Fruit fly (Drosophila melanogaster) whole organism, embryonic: ENCODE data around the gene Polr1H.

Source experiments
- Bdp1 ChIP-seq: fragments of 200-800 bp; sonication (Bioruptor generic); optimal IDR thresholded peaks from 3 replicates; lab custom pipeline; 2016; ENCODE audit warnings: missing biosample characterization, missing genetic modification characterization
- CG15601 ChIP-seq: fragments of 200-800 bp; sonication (Bioruptor generic); optimal IDR thresholded peaks from 3 replicates; lab custom pipeline; 2019; ENCODE audit warnings: missing biosample characterization, mild to moderate bottlenecking, missing genetic modification characterization, moderate library complexity
- CG16813 ChIP-seq: fragments of 200-800 bp; sonication (Bioruptor generic); IDR thresholded peaks from 3 replicates; pipeline ENCODE4 v1.3.6; 2022; ENCODE audit warnings: missing biosample characterization, missing genetic modification characterization; ENCODE audit not compliant: partially characterized antibody
- CG17912 ChIP-seq: fragments of 200-800 bp; sonication (Bioruptor generic); optimal IDR thresholded peaks from 2 replicates; lab custom pipeline; 2018; ENCODE audit warnings: missing biosample characterization, mild to moderate bottlenecking, missing genetic modification characterization
- CG18011 ChIP-seq: fragments of 200-800 bp; sonication (Bioruptor generic); optimal IDR thresholded peaks from 2 replicates; lab custom pipeline; 2017; ENCODE audit warnings: missing biosample characterization, missing genetic modification characterization, mild to moderate bottlenecking, moderate library complexity, missing genotype
- CG32772 ChIP-seq: fragments of 200-800 bp; sonication (Bioruptor generic); IDR thresholded peaks from 2 replicates; pipeline ENCODE4 v1.3.6; 2022; ENCODE audit warnings: missing biosample characterization, missing genetic modification characterization
- CG4360 ChIP-seq: fragments of 200-800 bp; sonication (Bioruptor generic); IDR thresholded peaks from 2 replicates; pipeline ENCODE4 v1.3.6; 2022; ENCODE audit warnings: missing biosample characterization, missing genetic modification characterization
- Spps ChIP-seq: fragments of 200-800 bp; sonication (Bioruptor generic); optimal IDR thresholded peaks from 2 replicates; lab custom pipeline; 2018; ENCODE audit warnings: missing biosample characterization, mild to moderate bottlenecking, missing genetic modification characterization
- Xrp1 ChIP-seq: fragments of 200-800 bp; sonication (Bioruptor generic); IDR thresholded peaks from 2 replicates; pipeline ENCODE4 v1.3.6; 2022; ENCODE audit warnings: missing biosample characterization, missing genetic modification characterization
- cg ChIP-seq: fragments of 200-800 bp; sonication (Bioruptor generic); optimal IDR thresholded peaks from 3 replicates; lab custom pipeline; 2019; ENCODE audit warnings: missing biosample characterization, mild to moderate bottlenecking, missing genetic modification characterization, moderate library complexity
- dmrt99B ChIP-seq: fragments of 200-800 bp; sonication (Bioruptor generic); optimal IDR thresholded peaks from 2 replicates; lab custom pipeline; 2018; ENCODE audit warnings: missing biosample characterization, mild to moderate bottlenecking, missing genetic modification characterization, moderate library complexity
- gem ChIP-seq: fragments of 200-800 bp; sonication (Bioruptor generic); optimal IDR thresholded peaks from 2 replicates; lab custom pipeline; 2019; ENCODE audit warnings: missing biosample characterization, mild to moderate bottlenecking, missing genetic modification characterization, moderate library complexity
- hkb ChIP-seq, 2 experiments: fragments of 200-800 bp in 1 of 2; fragments of >200 bp in 1 of 2; sonication (Bioruptor generic) in 1 of 2; IDR thresholded peaks in 1 of 2; optimal IDR thresholded peaks in 1 of 2; 2 replicates each; pipeline versions ENCODE4 v1.3.6 to Lab custom; 2017 to 2022; ENCODE audit warnings: missing biosample characterization in 1 of 2, missing genetic modification characterization in 1 of 2
- inv ChIP-seq: fragments of 200-800 bp; sonication (Bioruptor generic); IDR thresholded peaks from 2 replicates; pipeline ENCODE4 v1.3.6; 2022; ENCODE audit warnings: missing biosample characterization, missing genetic modification characterization; ENCODE audit not compliant: partially characterized antibody
- nerfin-1 ChIP-seq: fragments of 200-800 bp; sonication (Bioruptor generic); optimal IDR thresholded peaks from 3 replicates; lab custom pipeline; 2019; ENCODE audit warnings: missing biosample characterization, mild to moderate bottlenecking, missing genetic modification characterization, moderate library complexity
- oc ChIP-seq: fragments of 200-800 bp; sonication (Bioruptor generic); optimal IDR thresholded peaks from 2 replicates; lab custom pipeline; 2018; ENCODE audit warnings: missing biosample characterization, mild to moderate bottlenecking, missing genetic modification characterization, moderate library complexity
- pan ChIP-seq, 4 experiments: fragments of >200 bp in 3 of 4; fragments of 200-800 bp in 1 of 4; sonication (Bioruptor generic) in 1 of 4; optimal IDR thresholded peaks in 3 of 4; IDR thresholded peaks in 1 of 4; 2 replicates each; pipeline versions ENCODE4 v1.3.6 to Lab custom; 2017 to 2022; ENCODE audit warnings: missing biosample characterization in 2 of 4, missing genetic modification characterization in 2 of 4, mixed read lengths in 1 of 4
- phol ChIP-seq: fragments of 200-800 bp; sonication (Bioruptor generic); optimal IDR thresholded peaks from 3 replicates; lab custom pipeline; 2018; ENCODE audit warnings: missing biosample characterization, mild to moderate bottlenecking, missing genetic modification characterization, moderate library complexity
- row ChIP-seq: fragments of 200-800 bp; sonication (Bioruptor generic); IDR thresholded peaks from 3 replicates; pipeline ENCODE4 v1.3.6; 2022; ENCODE audit warnings: missing biosample characterization, missing genetic modification characterization
- sens ChIP-seq: fragments of 200-800 bp; sonication (Bioruptor generic); peaks from one replicate; lab custom pipeline; 2016; ENCODE audit warnings: missing biosample characterization, missing genetic modification characterization
- slp2 ChIP-seq: fragments of 200-800 bp; sonication (Bioruptor generic); optimal IDR thresholded peaks from 2 replicates; lab custom pipeline; 2016; ENCODE audit warnings: missing biosample characterization, missing genetic modification characterization
- sqz ChIP-seq: fragments of 200-800 bp; sonication (Bioruptor generic); optimal IDR thresholded peaks from 3 replicates; lab custom pipeline; 2018; ENCODE audit warnings: missing biosample characterization, mild to moderate bottlenecking, missing genetic modification characterization
- stwl ChIP-seq: fragments of 200-800 bp; sonication (Bioruptor generic); optimal IDR thresholded peaks from 3 replicates; lab custom pipeline; 2018; ENCODE audit warnings: missing biosample characterization, mild to moderate bottlenecking, missing genetic modification characterization, moderate library complexity

The Polr1H gene

dm6 chr3R:21731682-21732081 lies 46.0 kb downstream of the Polr1H start (continued):
- TF ChIP-seq pan (optimal IDR thresholded peaks at IDR 0.05; lab: Kevin White, UChicago) = no peak
- TF ChIP-seq pan (GFP tag; optimal IDR thresholded peaks at IDR 0.05 in 1 of 2, IDR thresholded peaks at IDR 0.05 in 1 of 2) = peak in 1 of 2 experiments; percentile 46
- TF ChIP-seq slp2 (GFP tag; lab: Kevin White, UChicago) = no peak
- no peak for TF ChIP-seq CG4360 (GFP tag; lab: Robert Waterston, UW)
- peak; percentile 43; the same call in 1 of the 2 replicates for TF ChIP-seq Xrp1
- peak; percentile 17 for TF ChIP-seq phol (tag; lab: Kevin White, UChicago)
- TF ChIP-seq nerfin-1 (tag; lab: Kevin White, UChicago) = no peak
- TF ChIP-seq Bdp1 (GFP tag; lab: Kevin White, UChicago) = no peak
- TF ChIP-seq sens = peak; percentile 25
- TF ChIP-seq CG17912 = no peak
- peak; percentile 20 for TF ChIP-seq gem (tag; lab: Kevin White, UChicago)
- 0 out of 3 replicates have a peak, but pooled peaks have one; percentile 28 for TF ChIP-seq row (GFP tag; lab: Robert Waterston, UW)
- 0 out of 2 replicates have a peak, but pooled peaks have one; percentile 5 for TF ChIP-seq CG32772 (GFP tag; lab: Robert Waterston, UW)
- TF ChIP-seq CG16813 (GFP tag; lab: Robert Waterston, UW) = no peak
- TF ChIP-seq dmrt99B (tag; lab: Kevin White, UChicago) = peak; percentile 16
- TF ChIP-seq Spps (tag; lab: Kevin White, UChicago) = no peak
- no peak for TF ChIP-seq oc (tag; lab: Kevin White, UChicago)
- TF ChIP-seq hkb (optimal IDR thresholded peaks at IDR 0.05; lab: Kevin White, UChicago) = no peak
- peak; percentile 33; the same call in 1 of the 2 replicates for TF ChIP-seq hkb (GFP tag; IDR thresholded peaks at IDR 0.05; lab: Robert Waterston, UW)
- TF ChIP-seq CG15601 = no peak
- TF ChIP-seq, all 482 proteins: peak for 19

dm6 chr3R:21730955-21731354 lies 46.7 kb downstream of the Polr1H start:
- TF ChIP-seq stwl (tag; lab: Kevin White, UChicago) = peak; percentile 38
- no peak for TF ChIP-seq sqz (GFP tag; lab: Kevin White, UChicago)
- no peak for TF ChIP-seq cg (GFP tag; lab: Kevin White, UChicago)
- no peak for TF ChIP-seq inv (GFP tag; lab: Robert Waterston, UW)
- peak; percentile 94 for TF ChIP-seq CG18011 (GFP tag; lab: Kevin White, UChicago)
